Fruit fly (Drosophila melanogaster) whole organism, embryonic: ENCODE measurements around the gene ppk.
A peak's percentile ranks its signal among the peaks of the same experiment; 100 is the strongest.

Source experiments
- CG11504 ChIP-seq: fragments of 200-800 bp; sonication (Bioruptor generic); optimal IDR thresholded peaks from 3 replicates; lab custom pipeline; 2019; ENCODE audit warnings: missing biosample characterization, mild to moderate bottlenecking, missing genetic modification characterization, moderate library complexity
- CG12071 ChIP-seq: fragments of 200-800 bp; sonication (Bioruptor generic); optimal IDR thresholded peaks from 3 replicates; lab custom pipeline; 2018; ENCODE audit warnings: missing biosample characterization, mild to moderate bottlenecking, missing genetic modification characterization
- CG12744 ChIP-seq: fragments of 200-800 bp; sonication (Bioruptor generic); optimal IDR thresholded peaks from 2 replicates; lab custom pipeline; 2016; ENCODE audit warnings: missing biosample characterization, missing genetic modification characterization
- CG13123 ChIP-seq: fragments of 200-800 bp; sonication (Bioruptor generic); optimal IDR thresholded peaks from 2 replicates; lab custom pipeline; 2016; ENCODE audit warnings: missing biosample characterization, missing genetic modification characterization
- CG13287 ChIP-seq: fragments of 200-800 bp; sonication (Bioruptor generic); IDR thresholded peaks from 2 replicates; pipeline ENCODE4 v1.3.6; 2022; ENCODE audit warnings: missing biosample characterization, missing genetic modification characterization; ENCODE audit not compliant: partially characterized antibody
- CG15073 ChIP-seq: fragments of 200-800 bp; sonication (Bioruptor generic); optimal IDR thresholded peaks from 2 replicates; lab custom pipeline; 2016; ENCODE audit warnings: missing biosample characterization, missing genetic modification characterization
- CG16813 ChIP-seq: fragments of 200-800 bp; sonication (Bioruptor generic); IDR thresholded peaks from 3 replicates; pipeline ENCODE4 v1.3.6; 2022; ENCODE audit warnings: missing biosample characterization, missing genetic modification characterization; ENCODE audit not compliant: partially characterized antibody
- CG17612 ChIP-seq: fragments of 200-800 bp; sonication (Bioruptor generic); IDR thresholded peaks from 2 replicates; pipeline ENCODE4 v1.3.6; 2022; ENCODE audit warnings: missing biosample characterization, missing genetic modification characterization
- CG2120 ChIP-seq: fragments of 200-800 bp; sonication (Bioruptor generic); optimal IDR thresholded peaks from 3 replicates; lab custom pipeline; 2016; ENCODE audit warnings: missing biosample characterization, missing genetic modification characterization
- CG2875 ChIP-seq: fragments of 200-800 bp; sonication (Bioruptor generic); optimal IDR thresholded peaks from 2 replicates; lab custom pipeline; 2017; ENCODE audit warnings: missing biosample characterization, mild to moderate bottlenecking, missing genetic modification characterization, missing genetic modification reagents
- CG34376 ChIP-seq: fragments of 200-800 bp; sonication (Bioruptor generic); optimal IDR thresholded peaks from 2 replicates; lab custom pipeline; 2018; ENCODE audit warnings: missing biosample characterization, mild to moderate bottlenecking, missing genetic modification characterization
- CG4424 ChIP-seq: fragments of 200-800 bp; sonication (Bioruptor generic); optimal IDR thresholded peaks from 3 replicates; lab custom pipeline; 2016; ENCODE audit warnings: missing biosample characterization, missing genetic modification characterization
- CG6765 ChIP-seq: fragments of 200-800 bp; sonication (Bioruptor generic); optimal IDR thresholded peaks from 3 replicates; lab custom pipeline; 2017; ENCODE audit warnings: missing biosample characterization, mild to moderate bottlenecking, missing genetic modification characterization
- CG8359 ChIP-seq: fragments of 200-800 bp; sonication (Bioruptor generic); optimal IDR thresholded peaks from 2 replicates; lab custom pipeline; 2017; ENCODE audit warnings: missing biosample characterization, mild to moderate bottlenecking, missing genetic modification characterization, borderline replicate concordance
- CG8388 ChIP-seq: fragments of 200-800 bp; sonication (Bioruptor generic); optimal IDR thresholded peaks from 2 replicates; lab custom pipeline; 2019; ENCODE audit warnings: missing biosample characterization, mild to moderate bottlenecking, missing genetic modification characterization, moderate library complexity
- CG9215 ChIP-seq: fragments of 200-800 bp; sonication (Bioruptor generic); IDR thresholded peaks from 2 replicates; pipeline ENCODE4 v1.3.6; 2022; ENCODE audit warnings: missing biosample characterization, missing genetic modification characterization
- CG9609 ChIP-seq: fragments of 200-800 bp; sonication (Bioruptor generic); optimal IDR thresholded peaks from 3 replicates; lab custom pipeline; 2016; ENCODE audit warnings: missing biosample characterization, missing genetic modification characterization
- CG9932 ChIP-seq: fragments of 200-800 bp; sonication (Bioruptor generic); IDR thresholded peaks from 2 replicates; pipeline ENCODE4 v1.3.6; 2022; ENCODE audit warnings: missing biosample characterization, missing genetic modification characterization
- CTCF ChIP-seq: fragments of 200-800 bp; sonication (Bioruptor generic); optimal IDR thresholded peaks from 2 replicates; lab custom pipeline; 2017; ENCODE audit warnings: missing biosample characterization, mild to moderate bottlenecking, missing genetic modification characterization, moderate library complexity
- Dp ChIP-seq: fragments of 200-800 bp; sonication (Bioruptor generic); optimal IDR thresholded peaks from 2 replicates; lab custom pipeline; 2018; ENCODE audit warnings: missing biosample characterization, mild to moderate bottlenecking, missing genetic modification characterization, moderate library complexity
- Dref ChIP-seq: fragments of 200-800 bp; sonication (Bioruptor generic); IDR thresholded peaks from 2 replicates; pipeline ENCODE4 v1.3.6; 2022; ENCODE audit warnings: missing biosample characterization, missing genetic modification characterization
- GATAe ChIP-seq: fragments of 200-800 bp; sonication (Bioruptor generic); conservative IDR thresholded peaks from 2 replicates; pipeline ENCODE4 v1.3.6; 2022; ENCODE audit warnings: missing biosample characterization, missing genetic modification characterization
- Hr78 ChIP-seq, 2 experiments: fragments of 200-800 bp in 1 of 2; fragments of >200 bp in 1 of 2; sonication (Bioruptor generic) in 1 of 2; optimal IDR thresholded peaks; 2 replicates each; lab custom pipeline; 2017 to 2019; ENCODE audit warnings: missing biosample characterization in 2 of 2, missing genetic modification characterization in 2 of 2, mild to moderate bottlenecking in 1 of 2, moderate library complexity in 1 of 2
- Hsf ChIP-seq: fragments of 200-800 bp; sonication (Bioruptor generic); optimal IDR thresholded peaks from 3 replicates; lab custom pipeline; 2016; ENCODE audit warnings: missing biosample characterization, missing genetic modification characterization
- Med ChIP-seq: fragments of 200-800 bp; sonication (Bioruptor generic); peaks from one replicate; lab custom pipeline; 2016; ENCODE audit warnings: missing biosample characterization, missing genetic modification characterization, mild to moderate bottlenecking, inconsistent platforms, moderate library complexity
- Stat92E ChIP-seq, 3 experiments: fragments of >200 bp in 2 of 3; fragments of 200-800 bp in 1 of 3; sonication (Bioruptor generic) in 1 of 3; optimal IDR thresholded peaks; 2 replicates each; lab custom pipeline; 2017 to 2019; ENCODE audit warnings: missing biosample characterization in 3 of 3, missing genetic modification characterization in 3 of 3, mild to moderate bottlenecking in 1 of 3, moderate library complexity in 1 of 3
- TFAM ChIP-seq: fragments of 200-800 bp; sonication (Bioruptor generic); optimal IDR thresholded peaks from 2 replicates; lab custom pipeline; 2017; ENCODE audit warnings: missing biosample characterization, missing genetic modification characterization, inconsistent platforms
- Usf ChIP-seq: fragments of 200-800 bp; sonication (Bioruptor generic); optimal IDR thresholded peaks from 2 replicates; lab custom pipeline; 2017; ENCODE audit warnings: missing genotype, missing biosample characterization, missing genetic modification characterization
- Xbp1 ChIP-seq: fragments of 200-800 bp; sonication (Bioruptor generic); optimal IDR thresholded peaks from 3 replicates; lab custom pipeline; 2016; ENCODE audit warnings: missing biosample characterization, mild to moderate bottlenecking, missing genetic modification characterization
- ato ChIP-seq: fragments of 200-800 bp; sonication (Bioruptor generic); IDR thresholded peaks from 2 replicates; pipeline ENCODE4 v1.3.6; 2022; ENCODE audit warnings: missing biosample characterization, missing genetic modification characterization; ENCODE audit not compliant: partially characterized antibody
- chm ChIP-seq: fragments of 200-800 bp; sonication (Bioruptor generic); IDR thresholded peaks from 2 replicates; pipeline ENCODE4 v1.3.6; 2022; ENCODE audit warnings: missing biosample characterization, missing genetic modification characterization
- corto ChIP-seq: fragments of 200-800 bp; sonication (Bioruptor generic); optimal IDR thresholded peaks from 2 replicates; lab custom pipeline; 2016; ENCODE audit warnings: missing biosample characterization, mild to moderate bottlenecking, missing genetic modification characterization, moderate library complexity
- dati ChIP-seq: fragments of 200-800 bp; sonication (Bioruptor generic); IDR thresholded peaks from 2 replicates; pipeline ENCODE4 v1.3.6; 2022; ENCODE audit warnings: missing biosample characterization, missing genetic modification characterization
- dysf ChIP-seq: fragments of 200-800 bp; sonication (Bioruptor generic); IDR thresholded peaks from 3 replicates; pipeline ENCODE4 v1.3.6; 2022; ENCODE audit warnings: missing biosample characterization, missing genetic modification characterization
- eve ChIP-seq, 2 experiments: fragments of >200 bp; optimal IDR thresholded peaks; 2 replicates each; lab custom pipeline; 2017; ENCODE audit warnings: missing biosample characterization in 2 of 2, missing genetic modification characterization in 2 of 2
- fd102C ChIP-seq: fragments of 200-800 bp; sonication (Bioruptor generic); optimal IDR thresholded peaks from 2 replicates; lab custom pipeline; 2018; ENCODE audit warnings: missing biosample characterization, mild to moderate bottlenecking, missing genetic modification characterization, moderate library complexity
- h ChIP-seq: fragments of >200 bp; optimal IDR thresholded peaks from 2 replicates; lab custom pipeline; 2017
- hth ChIP-seq: fragments of >200 bp; optimal IDR thresholded peaks from 2 replicates; lab custom pipeline; 2017; ENCODE audit warnings: inconsistent platforms
- kay ChIP-seq: fragments of 200-800 bp; sonication (Bioruptor generic); optimal IDR thresholded peaks from 2 replicates; lab custom pipeline; 2016; ENCODE audit warnings: missing biosample characterization, missing genetic modification characterization
- nerfin-1 ChIP-seq: fragments of 200-800 bp; sonication (Bioruptor generic); optimal IDR thresholded peaks from 3 replicates; lab custom pipeline; 2019; ENCODE audit warnings: missing biosample characterization, mild to moderate bottlenecking, missing genetic modification characterization, moderate library complexity
- onecut ChIP-seq: fragments of 200-800 bp; sonication (Bioruptor generic); IDR thresholded peaks from 2 replicates; pipeline ENCODE4 v1.3.6; 2022; ENCODE audit warnings: missing biosample characterization, missing genetic modification characterization
- pnt ChIP-seq: fragments of 200-800 bp; sonication (Bioruptor generic); optimal IDR thresholded peaks from 3 replicates; lab custom pipeline; 2016; ENCODE audit warnings: missing biosample characterization, missing genetic modification characterization
- ranshi ChIP-seq: fragments of 200-800 bp; sonication (Bioruptor generic); IDR thresholded peaks from 2 replicates; pipeline ENCODE4 v1.3.6; 2022; ENCODE audit warnings: missing biosample characterization, missing genetic modification characterization
- ro ChIP-seq: fragments of 200-800 bp; sonication (Bioruptor generic); IDR thresholded peaks from 2 replicates; pipeline ENCODE4 v1.3.6; 2022; ENCODE audit warnings: missing biosample characterization, missing genetic modification characterization
- sisA ChIP-seq: fragments of 200-800 bp; sonication (Bioruptor generic); IDR thresholded peaks from 2 replicates; pipeline ENCODE4 v1.3.6; 2022; ENCODE audit warnings: missing biosample characterization, missing genetic modification characterization
- sr ChIP-seq: fragments of 200-800 bp; sonication (Bioruptor generic); IDR thresholded peaks from 3 replicates; pipeline ENCODE4 v1.3.6; 2022; ENCODE audit warnings: missing biosample characterization, missing genetic modification characterization
- tin ChIP-seq: fragments of 200-800 bp; sonication (Bioruptor generic); optimal IDR thresholded peaks from 3 replicates; lab custom pipeline; 2016; ENCODE audit warnings: missing biosample characterization, missing genetic modification characterization
- tll ChIP-seq, 2 experiments: fragments of 200-800 bp in 1 of 2; fragments of >200 bp in 1 of 2; sonication (Bioruptor generic) in 1 of 2; optimal IDR thresholded peaks; 2 replicates each; lab custom pipeline; 2017 to 2019; ENCODE audit warnings: missing biosample characterization in 2 of 2, missing genetic modification characterization in 2 of 2, mild to moderate bottlenecking in 1 of 2, moderate library complexity in 1 of 2
- trh ChIP-seq: fragments of 200-800 bp; sonication (Bioruptor generic); optimal IDR thresholded peaks from 2 replicates; lab custom pipeline; 2016; ENCODE audit warnings: missing biosample characterization, missing genetic modification characterization
- vvl ChIP-seq: fragments of 200-800 bp; sonication (Bioruptor generic); IDR thresholded peaks from 2 replicates; pipeline ENCODE4 v1.3.6; 2022; ENCODE audit warnings: missing biosample characterization, missing genetic modification characterization

Gene ppk

dm6 chr2L:14394298-14395064 is 13.5 kb upstream of the ppk start (continued):
- peak; percentile 14; the same call in 1 of the 2 replicates for TF ChIP-seq chm (GFP tag; lab: Robert Waterston, UW)
- no peak for TF ChIP-seq sisA (GFP tag; lab: Robert Waterston, UW)
- TF ChIP-seq nerfin-1 (tag; lab: Kevin White, UChicago) = peak; percentile 40
- no peak for TF ChIP-seq ro
- TF ChIP-seq CG15073 (GFP tag; lab: Kevin White, UChicago) = no peak
- TF ChIP-seq Med (GFP tag; lab: Kevin White, UChicago) = peak; percentile 32
- no peak for TF ChIP-seq ranshi (GFP tag; lab: Robert Waterston, UW)
- TF ChIP-seq CG17612 = no peak
- TF ChIP-seq dysf (GFP tag; lab: Robert Waterston, UW) = peak; percentile 19; the same call in 1 of the 3 replicates
- peak; percentile 71 for TF ChIP-seq CG6765
- TF ChIP-seq GATAe (GFP tag; lab: Robert Waterston, UW) = no peak; the same call in 1 of the 2 replicates
- no peak for TF ChIP-seq kay
- peak; percentile 31 for TF ChIP-seq CG11504 (tag; lab: Kevin White, UChicago)
- no peak for TF ChIP-seq CG9609 (GFP tag; lab: Kevin White, UChicago)
- no peak for TF ChIP-seq h
- TF ChIP-seq trh (GFP tag; lab: Kevin White, UChicago) = no peak
- no peak for TF ChIP-seq tll (GFP tag; optimal IDR thresholded peaks at IDR 0.05; lab: Kevin White, UChicago)
- no peak for TF ChIP-seq Stat92E (GFP tag; optimal IDR thresholded peaks at IDR 0.05; lab: Kevin White, UChicago)
- no peak for TF ChIP-seq CG12744 (GFP tag; lab: Kevin White, UChicago)
- no peak for TF ChIP-seq hth (lab: Kevin White, UChicago)
- no peak for TF ChIP-seq CG9932 (GFP tag; lab: Robert Waterston, UW)
- no peak for TF ChIP-seq CG13123 (GFP tag; lab: Kevin White, UChicago)
- TF ChIP-seq CG34376 (GFP tag; lab: Kevin White, UChicago) = peak; percentile 68
- no peak for TF ChIP-seq CG13287 (GFP tag; lab: Robert Waterston, UW)
- no peak for TF ChIP-seq tin (GFP tag; lab: Kevin White, UChicago)
- peak; percentile 69 for TF ChIP-seq CG12071 (GFP tag; lab: Kevin White, UChicago)
- 0 out of 2 replicates have a peak, but pooled peaks have one; percentile 3 for TF ChIP-seq onecut
- TF ChIP-seq CG4424 = peak; percentile 16
- peak; percentile 53 for TF ChIP-seq CG2120 (GFP tag; lab: Kevin White, UChicago)
- TF ChIP-seq CG16813 (GFP tag; lab: Robert Waterston, UW) = no peak
- TF ChIP-seq eve (GFP tag; optimal IDR thresholded peaks at IDR 0.05; lab: Kevin White, UChicago) = peak in 1 of 2 experiments; percentile 42
- TF ChIP-seq CTCF = peak; percentile 56
- no peak for TF ChIP-seq ato (GFP tag; lab: Robert Waterston, UW)
- no peak for TF ChIP-seq CG8359 (GFP tag; lab: Kevin White, UChicago)
- TF ChIP-seq fd102C = no peak
- no peak for TF ChIP-seq dati (GFP tag; lab: Robert Waterston, UW)
- no peak for TF ChIP-seq TFAM (GFP tag; lab: Kevin White, UChicago)
- peak; percentile 28 for TF ChIP-seq Xbp1 (GFP tag; lab: Kevin White, UChicago)
- TF ChIP-seq sr = no peak
- no peak for TF ChIP-seq corto (GFP tag; lab: Kevin White, UChicago)
- no peak for TF ChIP-seq vvl
- TF ChIP-seq CG2875 = no peak
- TF ChIP-seq CG9215 (GFP tag; lab: Robert Waterston, UW) = no peak
- peak; percentile 49 for TF ChIP-seq CG8388 (GFP tag; lab: Kevin White, UChicago)
- no peak for TF ChIP-seq Usf
- no peak for TF ChIP-seq Hr78 (GFP tag; optimal IDR thresholded peaks at IDR 0.05; lab: Kevin White, UChicago)
- no peak for TF ChIP-seq pnt
- TF ChIP-seq Hsf (GFP tag; lab: Kevin White, UChicago) = peak; percentile 6
- TF ChIP-seq Dref (GFP tag; lab: Robert Waterston, UW) = no peak
- no peak for TF ChIP-seq Dp (GFP tag; lab: Kevin White, UChicago)
